Worm (Caenorhabditis elegans) whole organism, L1 larva: ENCODE measurements around the gene flap-1.
A peak's percentile ranks its signal among the peaks of the same experiment; 100 is the strongest.

Source experiments
- C04F5.9 ChIP-seq: sonication (generic microtip); optimal IDR thresholded peaks from 2 replicates; lab custom pipeline; 2016; ENCODE audit warnings: missing genetic modification characterization, missing compliant biosample characterization
- C16A3.4 ChIP-seq: fragments of 150-350 bp; optimal IDR thresholded peaks from 2 replicates; lab custom pipeline; 2014; ENCODE audit warnings: missing biosample characterization, missing genetic modification characterization
- C34B4.2 ChIP-seq: sonication (generic microtip); optimal IDR thresholded peaks from 2 replicates; lab custom pipeline; 2017; ENCODE audit warnings: mild to moderate bottlenecking, missing genetic modification characterization, missing compliant biosample characterization
- aha-1 ChIP-seq: fragments of 150-350 bp; optimal IDR thresholded peaks from 2 replicates; lab custom pipeline; 2014; ENCODE audit warnings: missing biosample characterization, missing genetic modification characterization
- aly-2 ChIP-seq: fragments of 150-350 bp; optimal IDR thresholded peaks from 2 replicates; lab custom pipeline; 2014; ENCODE audit warnings: missing biosample characterization, missing genetic modification characterization
- ama-1 ChIP-seq: fragments of 150-350 bp; optimal IDR thresholded peaks from 2 replicates; lab custom pipeline; 2014
- blmp-1 ChIP-seq: fragments of 150-350 bp; optimal IDR thresholded peaks from 2 replicates; lab custom pipeline; 2014; ENCODE audit warnings: missing biosample characterization, missing genetic modification characterization
- ceh-63 ChIP-seq: fragments of 200-800 bp; sonication (Bioruptor generic); optimal IDR thresholded peaks from 2 replicates; lab custom pipeline; 2018; ENCODE audit warnings: mild to moderate bottlenecking, missing genetic modification characterization, missing compliant biosample characterization
- ceh-8 ChIP-seq: fragments of 200-800 bp; sonication (Bioruptor generic); optimal IDR thresholded peaks from 2 replicates; lab custom pipeline; 2018; ENCODE audit warnings: mild to moderate bottlenecking, missing genetic modification characterization, moderate library complexity, missing compliant biosample characterization
- ceh-82 ChIP-seq, 3 experiments: fragments of 150-350 bp in 1 of 3; sonication (generic microtip) in 2 of 3; optimal IDR thresholded peaks; 2 replicates each; lab custom pipeline; 2014 to 2017; ENCODE audit warnings: missing biosample characterization in 3 of 3, missing genetic modification characterization in 3 of 3
- ceh-90 ChIP-seq: sonication (generic microtip); optimal IDR thresholded peaks from 2 replicates; lab custom pipeline; 2016; ENCODE audit warnings: missing genetic modification characterization, missing compliant biosample characterization
- ces-1 ChIP-seq: fragments of 150-350 bp; optimal IDR thresholded peaks from 2 replicates; lab custom pipeline; 2014; ENCODE audit warnings: missing biosample characterization, missing genetic modification reagents, missing genetic modification characterization
- egl-13 ChIP-seq: sonication (generic microtip); optimal IDR thresholded peaks from 2 replicates; lab custom pipeline; 2016; ENCODE audit warnings: missing genotype, missing genetic modification reagents, missing genetic modification characterization, missing compliant biosample characterization
- egl-27 ChIP-seq, 2 experiments: fragments of 150-350 bp in 1 of 2; sonication (generic microtip); optimal IDR thresholded peaks; 3 replicates each; lab custom pipeline; 2017 to 2018; ENCODE audit warnings: missing biosample characterization in 2 of 2, missing genetic modification characterization in 2 of 2, missing genetic modification reagents in 2 of 2
- elt-3 ChIP-seq, 6 experiments: fragments of 150-350 bp in 1 of 6; sonication (generic microtip); optimal IDR thresholded peaks; 2 replicates each; lab custom pipeline; 2017 to 2018; ENCODE audit warnings: missing biosample characterization in 6 of 6, missing genetic modification characterization in 6 of 6, inconsistent platforms in 1 of 6
- fkh-10 ChIP-seq: sonication (generic microtip); optimal IDR thresholded peaks from 2 replicates; lab custom pipeline; 2017; ENCODE audit warnings: missing biosample characterization, missing genetic modification reagents, missing genetic modification characterization
- fos-1 ChIP-seq: fragments of 150-350 bp; optimal IDR thresholded peaks from 2 replicates; lab custom pipeline; 2014; ENCODE audit warnings: missing biosample characterization, missing genetic modification characterization
- hlh-4 ChIP-seq: sonication (generic microtip); optimal IDR thresholded peaks from 2 replicates; lab custom pipeline; 2016; ENCODE audit warnings: mild to moderate bottlenecking, missing genetic modification characterization, missing compliant biosample characterization
- isw-1 ChIP-seq: fragments of 200-800 bp; sonication (Bioruptor generic); IDR thresholded peaks from 2 replicates; pipeline ENCODE4 v1.3.6; 2022; ENCODE audit warnings: missing genetic modification characterization, missing compliant biosample characterization
- lin-13 ChIP-seq: fragments of 150-350 bp; optimal IDR thresholded peaks from 2 replicates; lab custom pipeline; 2014; ENCODE audit warnings: missing biosample characterization, missing genetic modification reagents, missing genetic modification characterization
- lin-14 ChIP-seq: fragments of 200-800 bp; sonication (Bioruptor generic); optimal IDR thresholded peaks from 2 replicates; lab custom pipeline; 2018; ENCODE audit warnings: mild to moderate bottlenecking, missing genetic modification characterization, moderate library complexity, missing compliant biosample characterization
- lin-15B ChIP-seq: fragments of 150-350 bp; sonication (generic microtip); optimal IDR thresholded peaks from 3 replicates; lab custom pipeline; 2014; ENCODE audit warnings: missing biosample characterization, missing genetic modification characterization
- lin-35 ChIP-seq, 2 experiments: fragments of 150-350 bp; optimal IDR thresholded peaks; 2 replicates each; lab custom pipeline; 2014; ENCODE audit warnings: missing biosample characterization in 2 of 2, missing genetic modification characterization in 2 of 2, missing genetic modification reagents in 2 of 2
- lin-39 ChIP-seq: fragments of 150-350 bp; optimal IDR thresholded peaks from 2 replicates; lab custom pipeline; 2014; ENCODE audit warnings: missing biosample characterization, missing genetic modification reagents, missing genetic modification characterization
- lir-3 ChIP-seq: sonication (generic microtip); optimal IDR thresholded peaks from 2 replicates; lab custom pipeline; 2016; ENCODE audit warnings: mild to moderate bottlenecking, missing genetic modification characterization, moderate library complexity, missing compliant biosample characterization; ENCODE audit not compliant: poor library complexity
- lsy-2 ChIP-seq, 2 experiments: fragments of 150-350 bp; optimal IDR thresholded peaks; 2 replicates each; lab custom pipeline; 2014; ENCODE audit warnings: missing biosample characterization in 2 of 2, missing genetic modification characterization in 2 of 2
- mab-9 ChIP-seq: fragments of 200-800 bp; sonication (Bioruptor generic); IDR thresholded peaks from 2 replicates; pipeline ENCODE4 v1.3.6; 2022; ENCODE audit warnings: missing genetic modification reagents, missing genetic modification characterization, missing compliant biosample characterization
- mdl-1 ChIP-seq, 2 experiments: fragments of 150-350 bp; optimal IDR thresholded peaks; 2 replicates each; lab custom pipeline; 2014 to 2017; ENCODE audit warnings: missing biosample characterization in 2 of 2, missing genetic modification characterization in 2 of 2, inconsistent platforms in 1 of 2
- mep-1 ChIP-seq: fragments of 150-350 bp; optimal IDR thresholded peaks from 2 replicates; lab custom pipeline; 2014; ENCODE audit warnings: missing biosample characterization, missing genetic modification characterization
- nhr-12 ChIP-seq: sonication (generic microtip); optimal IDR thresholded peaks from 2 replicates; lab custom pipeline; 2017; ENCODE audit warnings: missing biosample characterization, missing genetic modification characterization
- nhr-71 ChIP-seq: sonication (generic microtip); optimal IDR thresholded peaks from 2 replicates; lab custom pipeline; 2016; ENCODE audit warnings: mild to moderate bottlenecking, missing genetic modification characterization, moderate library complexity, missing compliant biosample characterization
- nhr-76 ChIP-seq: sonication (generic microtip); optimal IDR thresholded peaks from 2 replicates; lab custom pipeline; 2017; ENCODE audit warnings: missing biosample characterization, missing genetic modification characterization
- nhr-84 ChIP-seq: sonication (generic microtip); optimal IDR thresholded peaks from 2 replicates; lab custom pipeline; 2017; ENCODE audit warnings: missing biosample characterization, missing genetic modification characterization
- nhr-85 ChIP-seq: sonication (generic microtip); peaks from one replicate; lab custom pipeline; 2016; ENCODE audit warnings: missing genetic modification characterization, inconsistent platforms, missing compliant biosample characterization
- nhr-90 ChIP-seq: sonication (generic microtip); optimal IDR thresholded peaks from 2 replicates; lab custom pipeline; 2016; ENCODE audit warnings: mild to moderate bottlenecking, missing genetic modification characterization, missing compliant biosample characterization; ENCODE audit not compliant: poor library complexity
- pag-3 ChIP-seq: sonication (generic microtip); optimal IDR thresholded peaks from 2 replicates; lab custom pipeline; 2017; ENCODE audit warnings: missing genetic modification characterization, mild to moderate bottlenecking, missing compliant biosample characterization, antibody characterized with exemption, borderline replicate concordance; ENCODE audit not compliant: insufficient read depth
- pax-3 ChIP-seq: fragments of 200-800 bp; sonication (Bioruptor generic); optimal IDR thresholded peaks from 2 replicates; lab custom pipeline; 2018; ENCODE audit warnings: mild to moderate bottlenecking, missing genetic modification characterization, moderate library complexity, missing compliant biosample characterization
- pqm-1 ChIP-seq: sonication (generic microtip); optimal IDR thresholded peaks from 3 replicates; lab custom pipeline; 2017; ENCODE audit warnings: missing biosample characterization, missing genetic modification characterization
- skn-1 ChIP-seq: fragments of 150-350 bp; optimal IDR thresholded peaks from 2 replicates; lab custom pipeline; 2014; ENCODE audit warnings: missing biosample characterization, missing genetic modification characterization
- snpc-4 ChIP-seq: fragments of 150-350 bp; optimal IDR thresholded peaks from 2 replicates; lab custom pipeline; 2014; ENCODE audit warnings: missing biosample characterization, missing genetic modification characterization
- sox-4 ChIP-seq: sonication (generic microtip); optimal IDR thresholded peaks from 2 replicates; lab custom pipeline; 2016; ENCODE audit warnings: missing genetic modification characterization, missing compliant biosample characterization
- sup-37 ChIP-seq: fragments of 200-800 bp; sonication (Bioruptor generic); optimal IDR thresholded peaks from 2 replicates; lab custom pipeline; 2018; ENCODE audit warnings: mild to moderate bottlenecking, missing genetic modification characterization, missing compliant biosample characterization
- swsn-7 ChIP-seq: sonication (generic microtip); optimal IDR thresholded peaks from 2 replicates; lab custom pipeline; 2016; ENCODE audit warnings: missing genetic modification characterization, missing compliant biosample characterization
- tbx-2 ChIP-seq: sonication (generic microtip); optimal IDR thresholded peaks from 2 replicates; lab custom pipeline; 2016; ENCODE audit warnings: missing genetic modification characterization, missing compliant biosample characterization
- tlp-1 ChIP-seq: fragments of 150-350 bp; optimal IDR thresholded peaks from 2 replicates; lab custom pipeline; 2014; ENCODE audit warnings: missing biosample characterization, missing genetic modification characterization
- unc-30 ChIP-seq: sonication (generic microtip); optimal IDR thresholded peaks from 2 replicates; lab custom pipeline; 2017; ENCODE audit warnings: missing biosample characterization, missing genetic modification characterization
- unc-62 ChIP-seq: fragments of 150-350 bp; optimal IDR thresholded peaks from 2 replicates; lab custom pipeline; 2014; ENCODE audit warnings: missing biosample characterization, missing genetic modification reagents, missing genetic modification characterization
- unc-86 ChIP-seq: sonication (generic microtip); optimal IDR thresholded peaks from 2 replicates; lab custom pipeline; 2016; ENCODE audit warnings: missing genetic modification characterization, missing compliant biosample characterization
- xbp-1 ChIP-seq: sonication (generic microtip); optimal IDR thresholded peaks from 2 replicates; lab custom pipeline; 2016; ENCODE audit warnings: missing genetic modification characterization, missing compliant biosample characterization
- zag-1 ChIP-seq: fragments of 150-350 bp; optimal IDR thresholded peaks from 2 replicates; lab custom pipeline; 2014; ENCODE audit warnings: missing biosample characterization, missing genetic modification characterization
- zip-4 ChIP-seq: fragments of 200-800 bp; sonication (Bioruptor generic); optimal IDR thresholded peaks from 2 replicates; lab custom pipeline; 2018; ENCODE audit warnings: mild to moderate bottlenecking, missing genetic modification characterization, moderate library complexity, missing compliant biosample characterization
- ztf-11 ChIP-seq, 2 experiments: sonication (generic microtip); optimal IDR thresholded peaks; 2 replicates each; lab custom pipeline; 2016 to 2017; ENCODE audit warnings: missing genetic modification characterization in 2 of 2, missing biosample characterization in 1 of 2, missing compliant biosample characterization in 1 of 2

flap-1 gene

ce11 chrIII:6971662-6972284, 43.1 kb upstream of the flap-1 start, which contains the start of the genes eef-1A.1 and rfc-4 (continued):
- TF ChIP-seq nhr-85 = peak; percentile 98
- TF ChIP-seq blmp-1 = peak; percentile 92
- TF ChIP-seq zag-1 (tag; lab: Kevin White, UChicago) = peak; percentile 81
- TF ChIP-seq pqm-1 = no peak
- TF ChIP-seq tbx-2 (tag; lab: Kevin White, UChicago) = peak; percentile 97
- peak; percentile 57 for TF ChIP-seq nhr-84
- TF ChIP-seq ama-1 = peak; percentile 82
- peak; percentile 82 for TF ChIP-seq aha-1 (tag; lab: Kevin White, UChicago)
- TF ChIP-seq egl-27 (tag; optimal IDR thresholded peaks at IDR 0.05; lab: Kevin White, UChicago) = peak in 1 of 2 experiments; percentile 5
- peak; percentile 97 for TF ChIP-seq lin-14 (GFP tag; lab: Kevin White, UChicago)
- TF ChIP-seq lir-3 (tag; lab: Kevin White, UChicago) = peak; percentile 91
- TF ChIP-seq nhr-76 (tag; lab: Kevin White, UChicago) = no peak
- TF ChIP-seq lin-35 (GFP tag; optimal IDR thresholded peaks at IDR 0.05; lab: Kevin White, UChicago) = peak; percentile 97 to 99
- TF ChIP-seq mdl-1 (tag; optimal IDR thresholded peaks at IDR 0.05; lab: Kevin White, UChicago) = peak in 1 of 2 experiments; percentile 97
- peak; percentile 93 for TF ChIP-seq unc-86 (tag; lab: Kevin White, UChicago)
- peak; percentile 96 for TF ChIP-seq lin-15B
- peak; percentile 97 for TF ChIP-seq lin-13 (GFP tag; lab: Kevin White, UChicago)
- peak; percentile 98 for TF ChIP-seq nhr-71 (tag; lab: Kevin White, UChicago)
- TF ChIP-seq egl-13 (tag; lab: Kevin White, UChicago) = peak; percentile 92
- peak; percentile 95 for TF ChIP-seq fos-1
- peak; percentile 94 for TF ChIP-seq pax-3
- peak; percentile 99 for TF ChIP-seq C04F5.9
- peak; percentile 99 for TF ChIP-seq C16A3.4 (tag; lab: Kevin White, UChicago)
- peak; percentile 97 for TF ChIP-seq swsn-7 (tag; lab: Kevin White, UChicago)
- TF ChIP-seq C34B4.2 = peak; percentile 0
- peak; percentile 92 for TF ChIP-seq fkh-10 (GFP tag; lab: Kevin White, UChicago)
- peak; percentile 80 to 100 (median 92) for TF ChIP-seq elt-3 (tag; optimal IDR thresholded peaks at IDR 0.05; lab: Kevin White, UChicago)
- TF ChIP-seq ceh-90 (tag; lab: Kevin White, UChicago) = peak; percentile 59
- TF ChIP-seq unc-62 (GFP tag; lab: Kevin White, UChicago) = peak; percentile 53
- TF ChIP-seq nhr-90 = peak; percentile 97
- peak; percentile 54 for TF ChIP-seq sup-37 (GFP tag; lab: Kevin White, UChicago)
- TF ChIP-seq isw-1 = peak; percentile 98
- peak; percentile 95 for TF ChIP-seq ceh-8 (GFP tag; lab: Kevin White, UChicago)
- peak; percentile 93 for TF ChIP-seq aly-2 (tag; lab: Kevin White, UChicago)
- TF ChIP-seq ces-1 (GFP tag; lab: Kevin White, UChicago) = no peak
- peak; percentile 99 for TF ChIP-seq mep-1 (tag; lab: Kevin White, UChicago)
- peak; percentile 78 for TF ChIP-seq pag-3 (tag; lab: Kevin White, UChicago)
- TF ChIP-seq ceh-63 (GFP tag; lab: Kevin White, UChicago) = peak; percentile 11
- TF ChIP-seq zip-4 (GFP tag; lab: Kevin White, UChicago) = peak; percentile 86
- TF ChIP-seq skn-1 (tag; lab: Kevin White, UChicago) = peak; percentile 98
- peak; percentile 91 for TF ChIP-seq lin-39
- no peak for TF ChIP-seq hlh-4 (tag; lab: Kevin White, UChicago)
- TF ChIP-seq tlp-1 (tag; lab: Kevin White, UChicago) = no peak
- peak; percentile 75 for TF ChIP-seq sox-4 (tag; lab: Kevin White, UChicago)
- TF ChIP-seq lsy-2 (tag; optimal IDR thresholded peaks at IDR 0.05; lab: Kevin White, UChicago) = peak; percentile 99 to 100
- peak; percentile 97 for TF ChIP-seq xbp-1 (tag; lab: Kevin White, UChicago)
- TF ChIP-seq ztf-11 (tag; optimal IDR thresholded peaks at IDR 0.05; lab: Kevin White, UChicago) = peak in 1 of 2 experiments; percentile 85
- no peak for TF ChIP-seq nhr-12 (tag; lab: Kevin White, UChicago)
- no peak for TF ChIP-seq unc-30 (tag; lab: Kevin White, UChicago)
- peak; percentile 92 for TF ChIP-seq snpc-4 (tag; lab: Kevin White, UChicago)
- peak; percentile 94 to 98 (median 96) for TF ChIP-seq ceh-82 (tag; optimal IDR thresholded peaks at IDR 0.05; lab: Kevin White, UChicago)
- peak; percentile 80 for TF ChIP-seq mab-9
